Fruit fly (Drosophila melanogaster) whole organism, embryonic: ENCODE results near the gene CG3862.
A peak's percentile ranks its signal among the peaks of the same experiment; 100 is the strongest.

ENCODE experiments used
- Antp ChIP-seq: fragments of 200-800 bp; sonication (Bioruptor generic); optimal IDR thresholded peaks from 3 replicates; lab custom pipeline; 2016; ENCODE audit warnings: missing biosample characterization, missing genetic modification characterization
- BtbVII ChIP-seq: fragments of 200-800 bp; sonication (Bioruptor generic); optimal IDR thresholded peaks from 3 replicates; lab custom pipeline; 2017; ENCODE audit warnings: missing biosample characterization, mild to moderate bottlenecking, missing genetic modification characterization
- CG11696 ChIP-seq: fragments of 200-800 bp; sonication (Bioruptor generic); IDR thresholded peaks from 2 replicates; pipeline ENCODE4 v1.3.6; 2022; ENCODE audit warnings: missing biosample characterization, missing genetic modification characterization
- CG12104 ChIP-seq: fragments of 200-800 bp; sonication (Bioruptor generic); optimal IDR thresholded peaks from 3 replicates; lab custom pipeline; 2016; ENCODE audit warnings: missing biosample characterization, missing genetic modification characterization
- CG12299 ChIP-seq: fragments of 200-800 bp; sonication (Bioruptor generic); optimal IDR thresholded peaks from 2 replicates; lab custom pipeline; 2018; ENCODE audit warnings: missing biosample characterization, mild to moderate bottlenecking, missing genetic modification characterization
- CG12659 ChIP-seq: fragments of 200-800 bp; sonication (Bioruptor generic); optimal IDR thresholded peaks from 3 replicates; lab custom pipeline; 2017; ENCODE audit warnings: mild to moderate bottlenecking, missing biosample characterization, missing genetic modification reagents, missing genetic modification characterization
- CG12942 ChIP-seq: fragments of 200-800 bp; sonication (Bioruptor generic); optimal IDR thresholded peaks from 3 replicates; lab custom pipeline; 2016; ENCODE audit warnings: missing biosample characterization, missing genetic modification characterization
- CG13775 ChIP-seq: fragments of 200-800 bp; sonication (Bioruptor generic); optimal IDR thresholded peaks from 3 replicates; lab custom pipeline; 2017; ENCODE audit warnings: missing biosample characterization, mild to moderate bottlenecking, missing genetic modification characterization
- CG14667 ChIP-seq: fragments of 200-800 bp; sonication (Bioruptor generic); IDR thresholded peaks from 2 replicates; pipeline ENCODE4 v1.3.6; 2022; ENCODE audit warnings: missing biosample characterization, missing genetic modification characterization
- CG14710 ChIP-seq: fragments of 200-800 bp; sonication (Bioruptor generic); optimal IDR thresholded peaks from 3 replicates; lab custom pipeline; 2019; ENCODE audit warnings: missing biosample characterization, mild to moderate bottlenecking, missing genetic modification characterization, moderate library complexity
- CG15269 ChIP-seq: fragments of 200-800 bp; sonication (Bioruptor generic); optimal IDR thresholded peaks from 2 replicates; lab custom pipeline; 2018; ENCODE audit warnings: missing biosample characterization, mild to moderate bottlenecking, missing genetic modification characterization, moderate library complexity
- CG15601 ChIP-seq: fragments of 200-800 bp; sonication (Bioruptor generic); optimal IDR thresholded peaks from 3 replicates; lab custom pipeline; 2019; ENCODE audit warnings: missing biosample characterization, mild to moderate bottlenecking, missing genetic modification characterization, moderate library complexity
- CG15696 ChIP-seq: fragments of 200-800 bp; sonication (Bioruptor generic); optimal IDR thresholded peaks from 2 replicates; lab custom pipeline; 2019; ENCODE audit warnings: missing biosample characterization, mild to moderate bottlenecking, missing genetic modification characterization, moderate library complexity
- CG17912 ChIP-seq: fragments of 200-800 bp; sonication (Bioruptor generic); optimal IDR thresholded peaks from 2 replicates; lab custom pipeline; 2018; ENCODE audit warnings: missing biosample characterization, mild to moderate bottlenecking, missing genetic modification characterization
- CG18476 ChIP-seq: fragments of 200-800 bp; sonication (Bioruptor generic); optimal IDR thresholded peaks from 2 replicates; lab custom pipeline; 2016; ENCODE audit warnings: missing biosample characterization, mild to moderate bottlenecking, missing genetic modification characterization
- CG4282 ChIP-seq: fragments of 200-800 bp; sonication (Bioruptor generic); optimal IDR thresholded peaks from 2 replicates; lab custom pipeline; 2016; ENCODE audit warnings: missing biosample characterization, missing genetic modification characterization
- CG4617 ChIP-seq: fragments of 200-800 bp; sonication (Bioruptor generic); optimal IDR thresholded peaks from 3 replicates; lab custom pipeline; 2016; ENCODE audit warnings: missing biosample characterization, missing genetic modification characterization, borderline replicate concordance
- D ChIP-seq, 2 experiments: fragments of 200-800 bp in 1 of 2; fragments of >200 bp in 1 of 2; sonication (Bioruptor generic) in 1 of 2; optimal IDR thresholded peaks; 2 replicates in 1 of 2; 3 replicates in 1 of 2; lab custom pipeline; 2017; ENCODE audit warnings: mild to moderate bottlenecking in 1 of 2, missing biosample characterization in 1 of 2, missing genetic modification characterization in 1 of 2, missing genetic modification reagents in 1 of 2
- D19A ChIP-seq: fragments of 200-800 bp; optimal IDR thresholded peaks from 3 replicates; lab custom pipeline; 2019; ENCODE audit warnings: missing biosample characterization, mild to moderate bottlenecking, missing genetic modification characterization, moderate library complexity
- Deaf1 ChIP-seq: fragments of 200-800 bp; optimal IDR thresholded peaks from 3 replicates; lab custom pipeline; 2019; ENCODE audit warnings: missing biosample characterization, mild to moderate bottlenecking, missing genetic modification characterization, moderate library complexity
- HLH3B ChIP-seq: fragments of 200-800 bp; sonication (Bioruptor generic); IDR thresholded peaks from 2 replicates; pipeline ENCODE4 v1.3.6; 2022; ENCODE audit warnings: missing biosample characterization, missing genetic modification characterization
- Kr ChIP-seq: fragments of 200-800 bp; sonication (Bioruptor generic); optimal IDR thresholded peaks from 2 replicates; lab custom pipeline; 2017; ENCODE audit warnings: missing biosample characterization, mild to moderate bottlenecking, missing genetic modification characterization
- Lpt ChIP-seq: fragments of >200 bp; optimal IDR thresholded peaks from 2 replicates; lab custom pipeline; 2018; ENCODE audit warnings: missing biosample characterization, missing genetic modification characterization
- NFAT ChIP-seq: fragments of 200-800 bp; sonication (Bioruptor generic); IDR thresholded peaks from 2 replicates; pipeline ENCODE4 v1.3.6; 2022; ENCODE audit warnings: missing biosample characterization, missing genetic modification characterization
- NK7.1 ChIP-seq: fragments of 200-800 bp; sonication (Bioruptor generic); optimal IDR thresholded peaks from 3 replicates; lab custom pipeline; 2016; ENCODE audit warnings: missing biosample characterization, missing genetic modification characterization
- Oaz ChIP-seq: fragments of 200-800 bp; sonication (Bioruptor generic); IDR thresholded peaks from 2 replicates; pipeline ENCODE4 v1.3.6; 2022; ENCODE audit warnings: missing biosample characterization, missing genetic modification characterization
- Sox102F ChIP-seq: fragments of 200-800 bp; sonication (Bioruptor generic); optimal IDR thresholded peaks from 2 replicates; lab custom pipeline; 2018; ENCODE audit warnings: missing biosample characterization, mild to moderate bottlenecking, missing genetic modification characterization, moderate library complexity
- Ssrp ChIP-seq: fragments of 200-800 bp; sonication (Bioruptor generic); optimal IDR thresholded peaks from 2 replicates; lab custom pipeline; 2018; ENCODE audit warnings: missing biosample characterization, mild to moderate bottlenecking, missing genetic modification characterization, moderate library complexity
- bowl ChIP-seq: fragments of 200-800 bp; sonication (Bioruptor generic); IDR thresholded peaks from 2 replicates; pipeline ENCODE4 v1.3.6; 2022; ENCODE audit warnings: missing biosample characterization, missing genetic modification characterization
- bsh ChIP-seq, 2 experiments: fragments of 200-800 bp; sonication (Bioruptor generic); optimal IDR thresholded peaks; 2 replicates each; lab custom pipeline; 2017 to 2018; ENCODE audit warnings: mild to moderate bottlenecking in 2 of 2, missing biosample characterization in 2 of 2, missing genetic modification characterization in 2 of 2, moderate library complexity in 1 of 2
- cg ChIP-seq: fragments of 200-800 bp; sonication (Bioruptor generic); optimal IDR thresholded peaks from 3 replicates; lab custom pipeline; 2019; ENCODE audit warnings: missing biosample characterization, mild to moderate bottlenecking, missing genetic modification characterization, moderate library complexity
- esg ChIP-seq: fragments of 200-800 bp; sonication (Bioruptor generic); conservative IDR thresholded peaks from 2 replicates; pipeline ENCODE4 v1.3.6; 2022; ENCODE audit warnings: missing biosample characterization, missing genetic modification characterization
- exex ChIP-seq: fragments of 200-800 bp; sonication (Bioruptor generic); optimal IDR thresholded peaks from 4 replicates; lab custom pipeline; 2018; ENCODE audit warnings: missing biosample characterization, mild to moderate bottlenecking, missing genetic modification characterization, moderate library complexity
- inv ChIP-seq: fragments of 200-800 bp; sonication (Bioruptor generic); IDR thresholded peaks from 2 replicates; pipeline ENCODE4 v1.3.6; 2022; ENCODE audit warnings: missing biosample characterization, missing genetic modification characterization; ENCODE audit not compliant: partially characterized antibody
- lilli ChIP-seq: fragments of 200-800 bp; sonication (Bioruptor generic); optimal IDR thresholded peaks from 3 replicates; lab custom pipeline; 2016; ENCODE audit warnings: missing biosample characterization, missing genetic modification characterization
- mld ChIP-seq: fragments of 200-800 bp; sonication (Bioruptor generic); IDR thresholded peaks from 3 replicates; pipeline ENCODE4 v1.3.6; 2022; ENCODE audit warnings: missing biosample characterization, missing genetic modification characterization; ENCODE audit not compliant: partially characterized antibody
- pnt ChIP-seq: fragments of 200-800 bp; sonication (Bioruptor generic); optimal IDR thresholded peaks from 3 replicates; lab custom pipeline; 2016; ENCODE audit warnings: missing biosample characterization, missing genetic modification characterization
- pzg ChIP-seq: fragments of 200-800 bp; sonication (Bioruptor generic); optimal IDR thresholded peaks from 3 replicates; lab custom pipeline; 2018; ENCODE audit warnings: missing biosample characterization, mild to moderate bottlenecking, missing genetic modification characterization, moderate library complexity
- ranshi ChIP-seq: fragments of 200-800 bp; sonication (Bioruptor generic); IDR thresholded peaks from 2 replicates; pipeline ENCODE4 v1.3.6; 2022; ENCODE audit warnings: missing biosample characterization, missing genetic modification characterization
- rib ChIP-seq: fragments of 200-800 bp; sonication (Bioruptor generic); IDR thresholded peaks from 2 replicates; pipeline ENCODE4 v1.3.6; 2022; ENCODE audit warnings: missing biosample characterization, missing genetic modification characterization
- sc ChIP-seq, 3 experiments: fragments of >200 bp in 2 of 3; fragments of 200-800 bp in 1 of 3; sonication (Bioruptor generic) in 1 of 3; optimal IDR thresholded peaks; 2 replicates in 2 of 3; 3 replicates in 1 of 3; lab custom pipeline; 2017; ENCODE audit warnings: mild to moderate bottlenecking in 1 of 3, missing biosample characterization in 1 of 3, missing genetic modification characterization in 1 of 3, missing genetic modification reagents in 1 of 3
- sim ChIP-seq: fragments of 200-800 bp; sonication (Bioruptor generic); IDR thresholded peaks from 2 replicates; pipeline ENCODE4 v1.3.6; 2022; ENCODE audit warnings: missing biosample characterization, missing genetic modification characterization
- tgo ChIP-seq: fragments of 200-800 bp; sonication (Bioruptor generic); IDR thresholded peaks from 3 replicates; pipeline ENCODE4 v1.3.6; 2022; ENCODE audit warnings: missing biosample characterization, missing genetic modification characterization
- tio ChIP-seq: fragments of 200-800 bp; sonication (Bioruptor generic); optimal IDR thresholded peaks from 2 replicates; lab custom pipeline; 2017; ENCODE audit warnings: missing biosample characterization, missing genetic modification characterization, inconsistent platforms
- tup ChIP-seq: fragments of 200-800 bp; sonication (Bioruptor generic); optimal IDR thresholded peaks from 2 replicates; lab custom pipeline; 2016; ENCODE audit warnings: missing biosample characterization, mild to moderate bottlenecking, missing genetic modification characterization, moderate library complexity
- usp ChIP-seq: fragments of >200 bp; optimal IDR thresholded peaks from 2 replicates; lab custom pipeline; 2017; ENCODE audit warnings: missing biosample characterization, missing genetic modification characterization

CG3862 gene

dm6 chr2L:871419-871846, 45.8 kb upstream of the CG3862 start (continued):
- TF ChIP-seq BtbVII (no peak), CG14710 (tag; lab: Kevin White, UChicago) (peak; percentile 31)

- TF ChIP-seq CG4617 = peak; percentile 60
- TF ChIP-seq Ssrp (tag; lab: Kevin White, UChicago) = peak; percentile 67
- peak; percentile 76 for TF ChIP-seq Antp
- TF ChIP-seq CG12299 (tag; lab: Kevin White, UChicago) = no peak
- TF ChIP-seq D (optimal IDR thresholded peaks at IDR 0.05; lab: Kevin White, UChicago) = no peak
- peak; percentile 41 for TF ChIP-seq D (GFP tag; optimal IDR thresholded peaks at IDR 0.05; lab: Kevin White, UChicago)
- TF ChIP-seq ranshi (GFP tag; lab: Robert Waterston, UW) = 0 out of 2 replicates have a peak, but pooled peaks have one; percentile 45
- peak; percentile 50 for TF ChIP-seq NK7.1 (GFP tag; lab: Kevin White, UChicago)
- no peak for TF ChIP-seq Oaz (GFP tag; lab: Robert Waterston, UW)
- no peak for TF ChIP-seq CG14667 (GFP tag; lab: Robert Waterston, UW)
- TF ChIP-seq Lpt (GFP tag; lab: Kevin White, UChicago) = no peak
- TF ChIP-seq esg = peak; percentile 59
- peak; percentile 66; the same call in 2 of the 3 replicates for TF ChIP-seq tgo
- peak; percentile 69 for TF ChIP-seq CG13775
- TF ChIP-seq CG12942 (GFP tag; lab: Kevin White, UChicago) = peak; percentile 74
- TF ChIP-seq tup (GFP tag; lab: Kevin White, UChicago) = peak; percentile 68
- TF ChIP-seq HLH3B (GFP tag; lab: Robert Waterston, UW) = peak; percentile 64
- TF ChIP-seq cg (GFP tag; lab: Kevin White, UChicago) = no peak
- peak; percentile 48; the same call in 1 of the 2 replicates for TF ChIP-seq rib
- peak; percentile 30 for TF ChIP-seq D19A (tag; lab: Kevin White, UChicago)
- TF ChIP-seq exex = peak; percentile 4
- no peak for TF ChIP-seq bowl (GFP tag; lab: Robert Waterston, UW)
- peak; percentile 51 for TF ChIP-seq CG15696 (tag; lab: Kevin White, UChicago)
- TF ChIP-seq inv (GFP tag; lab: Robert Waterston, UW) = no peak
- TF ChIP-seq CG15601 = peak; percentile 55
- TF ChIP-seq pnt (GFP tag; lab: Kevin White, UChicago) = peak; percentile 53
- TF ChIP-seq usp (GFP tag; lab: Kevin White, UChicago) = no peak
- TF ChIP-seq tio (GFP tag; lab: Kevin White, UChicago) = no peak
- TF ChIP-seq NFAT = no peak
- TF ChIP-seq CG18476 (GFP tag; lab: Kevin White, UChicago) = peak; percentile 62
- peak; percentile 85 for TF ChIP-seq lilli
- TF ChIP-seq CG17912 (GFP tag; lab: Kevin White, UChicago) = peak; percentile 18
- TF ChIP-seq Kr (GFP tag; lab: Kevin White, UChicago) = no peak
- TF ChIP-seq pzg (GFP tag; lab: Kevin White, UChicago) = peak; percentile 43
- TF ChIP-seq CG4282 (GFP tag; lab: Kevin White, UChicago) = peak; percentile 74
- TF ChIP-seq sim (GFP tag; lab: Robert Waterston, UW) = no peak
- peak; percentile 59 for TF ChIP-seq Sox102F (GFP tag; lab: Kevin White, UChicago)
- TF ChIP-seq CG15269 (tag; lab: Kevin White, UChicago) = peak; percentile 64
- TF ChIP-seq CG12104 (GFP tag; lab: Kevin White, UChicago) = peak; percentile 29
- 0 out of 2 replicates have a peak, but pooled peaks have one; percentile 31 for TF ChIP-seq CG11696 (GFP tag; lab: Robert Waterston, UW)
- no peak for TF ChIP-seq mld
- TF ChIP-seq CG12659 = peak; percentile 82
- no peak for TF ChIP-seq sc (optimal IDR thresholded peaks at IDR 0.05; lab: Kevin White, UChicago)
- TF ChIP-seq sc (GFP tag; optimal IDR thresholded peaks at IDR 0.05; lab: Kevin White, UChicago) = peak; percentile 47
- TF ChIP-seq Deaf1 (tag; lab: Kevin White, UChicago) = peak; percentile 16
- TF ChIP-seq bsh (GFP tag; optimal IDR thresholded peaks at IDR 0.05; lab: Kevin White, UChicago) = peak in 1 of 2 experiments; percentile 68
Measured at dm6 chr2L:870749-871418, 45.2 kb upstream of the CG3862 start.
